Worm (Caenorhabditis elegans): ENCODE results near the gene K05F1.13.

ce11 chrII:5748395-5748794 is 40.5 kb upstream of the K05F1.13 start:
- no peak for TF ChIP-seq flt-1 (GFP tag; IDR thresholded peaks at IDR 0.05)
- no peak for TF ChIP-seq ama-1 (optimal IDR thresholded peaks at IDR 0.05)
- no peak for TF ChIP-seq aly-1 (tag; optimal IDR thresholded peaks at IDR 0.05)
- TF ChIP-seq hmbx-1 (tag; optimal IDR thresholded peaks at IDR 0.05): no peak

All from whole organism, early embryonic.